Worm (Caenorhabditis elegans) whole organism, young adult: ENCODE data around the gene F37C4.6.

Experiments used
- B0035.1 ChIP-seq: sonication (generic microtip); optimal IDR thresholded peaks from 2 replicates; lab custom pipeline; 2016; ENCODE audit warnings: missing genetic modification characterization, mild to moderate bottlenecking, missing compliant biosample characterization, missing genotype, missing genetic modification reagents
- F22D6.2 ChIP-seq: sonication (generic microtip); optimal IDR thresholded peaks from 2 replicates; lab custom pipeline; 2016; ENCODE audit warnings: mild to moderate bottlenecking, missing genetic modification characterization, missing compliant biosample characterization
- F23B12.7 ChIP-seq: sonication (generic microtip); optimal IDR thresholded peaks from 2 replicates; lab custom pipeline; 2017; ENCODE audit warnings: missing genetic modification characterization, mild to moderate bottlenecking, missing compliant biosample characterization, antibody characterized with exemption, moderate library complexity; ENCODE audit not compliant: insufficient read depth
- F49E8.2 ChIP-seq: sonication (generic microtip); optimal IDR thresholded peaks from 3 replicates; lab custom pipeline; 2017; ENCODE audit warnings: missing genetic modification characterization, mild to moderate bottlenecking, missing compliant biosample characterization, antibody characterized with exemption, moderate library complexity; ENCODE audit not compliant: insufficient read depth
- T26A5.8 ChIP-seq: sonication (generic microtip); optimal IDR thresholded peaks from 2 replicates; lab custom pipeline; 2016; ENCODE audit warnings: missing genetic modification characterization, missing compliant biosample characterization
- Y95B8A.8 ChIP-seq: fragments of 200-800 bp; sonication (Bioruptor generic); IDR thresholded peaks from 2 replicates; pipeline ENCODE4 v1.3.6; 2022; ENCODE audit warnings: missing genetic modification reagents, missing genetic modification characterization, missing compliant biosample characterization
- ZK185.1 ChIP-seq: sonication (generic microtip); optimal IDR thresholded peaks from 2 replicates; lab custom pipeline; 2016; ENCODE audit warnings: mild to moderate bottlenecking, missing genetic modification characterization, missing compliant biosample characterization; ENCODE audit not compliant: poor library complexity, severe bottlenecking
- akir-1 ChIP-seq: fragments of 200-800 bp; sonication (Bioruptor generic); optimal IDR thresholded peaks from 2 replicates; lab custom pipeline; 2018; ENCODE audit warnings: mild to moderate bottlenecking, missing genetic modification characterization, moderate library complexity, missing compliant biosample characterization
- athp-1 ChIP-seq: sonication (generic microtip); optimal IDR thresholded peaks from 2 replicates; lab custom pipeline; 2017; ENCODE audit warnings: mild to moderate bottlenecking, missing genetic modification characterization, missing compliant biosample characterization
- attf-3 ChIP-seq: fragments of 200-800 bp; sonication (Bioruptor generic); conservative IDR thresholded peaks from 2 replicates; pipeline ENCODE4 v1.3.6; 2022; ENCODE audit warnings: missing genetic modification reagents, missing genetic modification characterization, missing compliant biosample characterization
- attf-5 ChIP-seq: fragments of 200-800 bp; sonication (Bioruptor generic); optimal IDR thresholded peaks from 2 replicates; lab custom pipeline; 2018; ENCODE audit warnings: mild to moderate bottlenecking, missing genetic modification characterization, missing compliant biosample characterization
- ceh-27 ChIP-seq: fragments of 200-800 bp; sonication (Bioruptor generic); optimal IDR thresholded peaks from 2 replicates; lab custom pipeline; 2018; ENCODE audit warnings: mild to moderate bottlenecking, missing genetic modification characterization, moderate library complexity, missing compliant biosample characterization
- ceh-40 ChIP-seq: fragments of 200-800 bp; sonication (Bioruptor generic); IDR thresholded peaks from 2 replicates; pipeline ENCODE4 v1.3.6; 2022; ENCODE audit warnings: missing genetic modification characterization, missing compliant biosample characterization
- ceh-91 ChIP-seq: fragments of 200-800 bp; sonication (Bioruptor generic); IDR thresholded peaks from 2 replicates; pipeline ENCODE4 v1.3.6; 2022; ENCODE audit warnings: missing genetic modification reagents, missing genetic modification characterization, missing compliant biosample characterization
- dox-1 ChIP-seq: fragments of 200-800 bp; sonication (Bioruptor generic); IDR thresholded peaks from 2 replicates; pipeline ENCODE4 v1.3.6; 2022; ENCODE audit warnings: missing genetic modification reagents, missing genetic modification characterization, missing compliant biosample characterization
- dpff-1 ChIP-seq: sonication (generic microtip); optimal IDR thresholded peaks from 2 replicates; lab custom pipeline; 2017; ENCODE audit warnings: mild to moderate bottlenecking, missing genetic modification characterization, missing compliant biosample characterization
- dpl-1 ChIP-seq: fragments of 150-350 bp; optimal IDR thresholded peaks from 2 replicates; lab custom pipeline; 2014; ENCODE audit warnings: missing biosample characterization, missing genetic modification reagents, missing genetic modification characterization
- efl-1 ChIP-seq: fragments of 150-350 bp; optimal IDR thresholded peaks from 2 replicates; lab custom pipeline; 2014; ENCODE audit warnings: missing biosample characterization, missing genetic modification reagents, missing genetic modification characterization
- egl-44 ChIP-seq: fragments of 200-800 bp; sonication (Bioruptor generic); IDR thresholded peaks from 2 replicates; pipeline ENCODE4 v1.3.6; 2022; ENCODE audit warnings: missing genetic modification reagents, missing genetic modification characterization, missing compliant biosample characterization
- ets-4 ChIP-seq: fragments of 200-800 bp; sonication (Bioruptor generic); optimal IDR thresholded peaks from 2 replicates; lab custom pipeline; 2018; ENCODE audit warnings: mild to moderate bottlenecking, missing genetic modification characterization, missing compliant biosample characterization
- him-1 ChIP-seq: sonication (generic microtip); optimal IDR thresholded peaks from 2 replicates; lab custom pipeline; 2016; ENCODE audit warnings: missing genotype, missing genetic modification reagents, missing genetic modification characterization, missing compliant biosample characterization
- hlh-12 ChIP-seq: sonication (generic microtip); optimal IDR thresholded peaks from 2 replicates; lab custom pipeline; 2016; ENCODE audit warnings: missing genetic modification characterization, missing compliant biosample characterization
- hrde-1 ChIP-seq: sonication (generic microtip); optimal IDR thresholded peaks from 2 replicates; lab custom pipeline; 2016; ENCODE audit warnings: missing genetic modification characterization, mild to moderate bottlenecking, missing compliant biosample characterization, moderate library complexity, missing genotype, missing genetic modification reagents, borderline replicate concordance
- hsf-1 ChIP-seq: fragments of 200-800 bp; sonication (Bioruptor generic); IDR thresholded peaks from 2 replicates; pipeline ENCODE4 v1.3.6; 2022; ENCODE audit warnings: missing genetic modification reagents, missing genetic modification characterization, missing compliant biosample characterization
- lag-1 ChIP-seq: fragments of 200-800 bp; sonication (Bioruptor generic); IDR thresholded peaks from 2 replicates; pipeline ENCODE4 v1.3.6; 2022; ENCODE audit warnings: missing genetic modification reagents, missing genetic modification characterization, missing compliant biosample characterization
- let-526 ChIP-seq: fragments of 200-800 bp; sonication (Bioruptor generic); IDR thresholded peaks from 2 replicates; pipeline ENCODE4 v1.3.6; 2022; ENCODE audit warnings: missing genetic modification reagents, missing genetic modification characterization, missing compliant biosample characterization
- lin-26 ChIP-seq: fragments of 200-800 bp; sonication (Bioruptor generic); IDR thresholded peaks from 2 replicates; pipeline ENCODE4 v1.3.6; 2022; ENCODE audit warnings: missing genetic modification reagents, missing genetic modification characterization, missing compliant biosample characterization
- madf-8 ChIP-seq: fragments of 200-800 bp; sonication (Bioruptor generic); conservative IDR thresholded peaks from 2 replicates; pipeline ENCODE4 v1.3.6; 2022; ENCODE audit warnings: missing genetic modification reagents, missing genetic modification characterization, missing compliant biosample characterization
- mes-4 ChIP-seq: sonication (generic microtip); optimal IDR thresholded peaks from 2 replicates; lab custom pipeline; 2016; ENCODE audit warnings: missing genotype, missing genetic modification characterization, missing compliant biosample characterization
- nhr-27 ChIP-seq: fragments of 200-800 bp; sonication (Bioruptor generic); optimal IDR thresholded peaks from 2 replicates; lab custom pipeline; 2018; ENCODE audit warnings: mild to moderate bottlenecking, missing genetic modification characterization, moderate library complexity, missing compliant biosample characterization
- nhr-90 ChIP-seq: sonication (generic microtip); optimal IDR thresholded peaks from 2 replicates; lab custom pipeline; 2016; ENCODE audit warnings: missing genotype, mild to moderate bottlenecking, missing genetic modification characterization, missing compliant biosample characterization
- pha-4 ChIP-seq: fragments of 150-350 bp; sonication (generic microtip); optimal IDR thresholded peaks from 2 replicates; lab custom pipeline; 2014; ENCODE audit warnings: missing biosample characterization, missing genetic modification reagents, missing genetic modification characterization
- rpc-1 ChIP-seq, 2 experiments: fragments of 150-350 bp in 1 of 2; sonication (generic microtip) in 1 of 2; optimal IDR thresholded peaks; 2 replicates each; lab custom pipeline; 2014 to 2018; ENCODE audit warnings: missing biosample characterization in 1 of 2, missing genetic modification characterization in 1 of 2, missing genetic modification reagents in 1 of 2, missing genotype in 1 of 2
- snpc-1.3 ChIP-seq: sonication (generic microtip); optimal IDR thresholded peaks from 2 replicates; lab custom pipeline; 2017; ENCODE audit warnings: missing genetic modification characterization, mild to moderate bottlenecking, missing compliant biosample characterization, antibody characterized with exemption, moderate library complexity, missing genotype, missing genetic modification reagents; ENCODE audit not compliant: insufficient read depth
- tlf-1 ChIP-seq: fragments of 200-800 bp; sonication (Bioruptor generic); optimal IDR thresholded peaks from 2 replicates; lab custom pipeline; 2018; ENCODE audit warnings: mild to moderate bottlenecking, missing genetic modification characterization, missing compliant biosample characterization
- unc-130 ChIP-seq: sonication (generic microtip); optimal IDR thresholded peaks from 2 replicates; lab custom pipeline; 2016; ENCODE audit warnings: missing genetic modification reagents, missing genetic modification characterization, missing compliant biosample characterization
- unc-62 ChIP-seq: fragments of 150-350 bp; optimal IDR thresholded peaks from 2 replicates; lab custom pipeline; 2014; ENCODE audit warnings: missing biosample characterization, missing genetic modification reagents, missing genetic modification characterization
- ztf-28 ChIP-seq: fragments of 200-800 bp; sonication (Bioruptor generic); IDR thresholded peaks from 2 replicates; pipeline ENCODE4 v1.3.6; 2022; ENCODE audit warnings: missing genetic modification reagents, missing genetic modification characterization, missing compliant biosample characterization
- ztf-6 ChIP-seq: fragments of 200-800 bp; sonication (Bioruptor generic); IDR thresholded peaks from 2 replicates; pipeline ENCODE4 v1.3.6; 2022; ENCODE audit warnings: missing genetic modification reagents, missing genetic modification characterization, missing compliant biosample characterization

The F37C4.6 gene

ce11 chrIV:3844004-3844403 lies 34.1 kb downstream of the F37C4.6 start:
- TF ChIP-seq nhr-90 (tag; lab: Kevin White, UChicago) (no peak), akir-1 (GFP tag; lab: Kevin White, UChicago) (no peak), hsf-1 (GFP tag; lab: Robert Waterston, UW) (no peak), ztf-28 (no peak), unc-130 (GFP tag; lab: Kevin White, UChicago) (no peak), lag-1 (GFP tag; lab: Robert Waterston, UW) (no peak), ceh-27 (GFP tag; lab: Kevin White, UChicago) (no peak), ZK185.1 (no peak), dpl-1 (GFP tag; lab: Kevin White, UChicago) (no peak), F22D6.2 (tag; lab: Kevin White, UChicago) (no peak), ztf-6 (GFP tag; lab: Robert Waterston, UW) (no peak), hlh-12 (tag; lab: Kevin White, UChicago) (no peak)

ce11 chrIV:3843019-3843527 lies 35.1 kb downstream of the F37C4.6 start:
- TF ChIP-seq lin-26 (GFP tag; lab: Robert Waterston, UW) (no peak), egl-44 (GFP tag; lab: Robert Waterston, UW) (no peak), pha-4 (tag; lab: Kevin White, UChicago) (no peak), unc-62 (GFP tag; lab: Kevin White, UChicago) (no peak), him-1 (tag; lab: Kevin White, UChicago) (no peak), ets-4 (GFP tag; lab: Kevin White, UChicago) (no peak), dpff-1 (tag; lab: Kevin White, UChicago) (no peak), rpc-1 (optimal IDR thresholded peaks at IDR 0.05; lab: Kevin White, UChicago) (no peak), rpc-1 (tag; optimal IDR thresholded peaks at IDR 0.05; lab: Kevin White, UChicago) (no peak), tlf-1 (GFP tag; lab: Kevin White, UChicago) (no peak), athp-1 (tag; lab: Kevin White, UChicago) (no peak), F22D6.2 (tag; lab: Kevin White, UChicago) (no peak), B0035.1 (tag; lab: Kevin White, UChicago) (no peak), ceh-91 (GFP tag; lab: Robert Waterston, UW) (no peak), attf-3 (GFP tag; lab: Robert Waterston, UW) (no peak), dox-1 (GFP tag; lab: Robert Waterston, UW) (no peak), mes-4 (no peak), hrde-1 (no peak)

ce11 chrIV:3841607-3842006 lies 36.5 kb downstream of the F37C4.6 start:
- TF ChIP-seq attf-5 (GFP tag; lab: Kevin White, UChicago) (no peak), F22D6.2 (tag; lab: Kevin White, UChicago) (no peak), efl-1 (GFP tag; lab: Kevin White, UChicago) (no peak), madf-8 (GFP tag; lab: Robert Waterston, UW) (no peak), akir-1 (GFP tag; lab: Kevin White, UChicago) (no peak), ceh-40 (GFP tag; lab: Robert Waterston, UW) (no peak), T26A5.8 (tag; lab: Kevin White, UChicago) (no peak), nhr-27 (tag; lab: Kevin White, UChicago) (no peak), let-526 (GFP tag; lab: Robert Waterston, UW) (no peak), snpc-1.3 (tag; lab: Kevin White, UChicago) (no peak), F49E8.2 (no peak), ceh-91 (GFP tag; lab: Robert Waterston, UW) (no peak), dox-1 (GFP tag; lab: Robert Waterston, UW) (no peak), lag-1 (GFP tag; lab: Robert Waterston, UW) (no peak), F23B12.7 (tag; lab: Kevin White, UChicago) (no peak), Y95B8A.8 (GFP tag; lab: Robert Waterston, UW) (no peak)
